Worm (Caenorhabditis elegans) whole organism, L4 larva: ENCODE measurements around the gene vps-50.

Source experiments
- ceh-20 ChIP-seq: fragments of 200-800 bp; sonication (Bioruptor generic); IDR thresholded peaks from 2 replicates; pipeline ENCODE4 v1.3.6; 2022; ENCODE audit warnings: missing genetic modification reagents, missing genetic modification characterization, missing compliant biosample characterization
- jun-1 ChIP-seq: fragments of 150-350 bp; optimal IDR thresholded peaks from 2 replicates; lab custom pipeline; 2014; ENCODE audit warnings: missing biosample characterization, missing genetic modification reagents, missing genetic modification characterization
- mep-1 ChIP-seq: fragments of 150-350 bp; sonication (generic microtip); optimal IDR thresholded peaks from 3 replicates; lab custom pipeline; 2014; ENCODE audit warnings: missing biosample characterization, missing genetic modification characterization
- nhr-237 ChIP-seq: sonication (generic microtip); optimal IDR thresholded peaks from 2 replicates; lab custom pipeline; 2017; ENCODE audit warnings: missing biosample characterization, missing genetic modification characterization

ce11 chrIII:10825088-10825487, 43.9 kb upstream of the vps-50 start:
- TF ChIP-seq jun-1 (tag; lab: Kevin White, UChicago): no peak
- TF ChIP-seq nhr-237 (tag; lab: Kevin White, UChicago): no peak
- TF ChIP-seq mep-1 (tag; lab: Kevin White, UChicago): no peak
- TF ChIP-seq ceh-20: no peak
